Worm (Caenorhabditis elegans): Measurements from ENCODE around the gene F59B2.9.
A peak's percentile ranks its signal among the peaks of the same experiment; 100 is the strongest.

Gene F59B2.9

ce11 chrIII:8984412-8984811 lies 27.8 kb downstream of the F59B2.9 start:
- TF ChIP-seq pat-9 (tag; optimal IDR thresholded peaks at IDR 0.05) (no peak), elt-2 (tag; optimal IDR thresholded peaks at IDR 0.05) (peak; percentile 47)

ce11 chrIII:8983811-8984210 lies 28.4 kb downstream of the F59B2.9 start:
- TF ChIP-seq ceh-30 (tag; optimal IDR thresholded peaks at IDR 0.05) (no peak), sox-2 (GFP tag; IDR thresholded peaks at IDR 0.05) (no peak), hlh-13 (GFP tag; optimal IDR thresholded peaks at IDR 0.05) (no peak), F13H6.1 (tag; optimal IDR thresholded peaks at IDR 0.05) (no peak), odd-2 (tag; optimal IDR thresholded peaks at IDR 0.05) (no peak), hlh-8 (tag; optimal IDR thresholded peaks at IDR 0.05) (no peak), sdc-2 (tag; optimal IDR thresholded peaks at IDR 0.05) (no peak), che-1 (tag; optimal IDR thresholded peaks at IDR 0.05) (no peak)

- TF ChIP-seq Y22D7AL.16 (tag; optimal IDR thresholded peaks at IDR 0.05) (no peak), ahr-1 (tag; optimal IDR thresholded peaks at IDR 0.05) (no peak), pag-3 (tag; optimal IDR thresholded peaks at IDR 0.05; ENCODE audit: borderline replicate concordance) (no peak)
Measured at ce11 chrIII:8983135-8983534, 29.1 kb downstream of the F59B2.9 start.

- TF ChIP-seq unc-42 (tag; optimal IDR thresholded peaks at IDR 0.05) (peak; percentile 97), unc-55 (GFP tag; optimal IDR thresholded peaks at IDR 0.05) (no peak), unc-3 (GFP tag; conservative IDR thresholded peaks at IDR 0.05) (no peak), unc-3 (tag; optimal IDR thresholded peaks at IDR 0.05) (no peak), hlh-15 (tag; optimal IDR thresholded peaks at IDR 0.05) (no peak), elt-4 (tag; optimal IDR thresholded peaks at IDR 0.05) (no peak), madf-2 (tag; optimal IDR thresholded peaks at IDR 0.05) (no peak), F13H6.1 (tag; optimal IDR thresholded peaks at IDR 0.05) (no peak), odd-2 (tag; optimal IDR thresholded peaks at IDR 0.05) (no peak), pqm-1 (tag; optimal IDR thresholded peaks at IDR 0.05) (no peak), dmd-4 (tag; optimal IDR thresholded peaks at IDR 0.05; ENCODE audit: borderline replicate concordance) (no peak), ceh-31 (tag; optimal IDR thresholded peaks at IDR 0.05) (peak; percentile 61), K02D7.2 (tag; optimal IDR thresholded peaks at IDR 0.05) (no peak), ceh-34 (tag; optimal IDR thresholded peaks at IDR 0.05) (peak; percentile 75), npax-4 (tag; optimal IDR thresholded peaks at IDR 0.05) (no peak), ama-1 (optimal IDR thresholded peaks at IDR 0.05) (no peak), nhr-232 (tag; optimal IDR thresholded peaks at IDR 0.05) (no peak), K09A11.1 (tag; optimal IDR thresholded peaks at IDR 0.05; ENCODE audit: insufficient read depth) (no peak), T23F11.4 (GFP tag; optimal IDR thresholded peaks at IDR 0.05) (no peak), ceh-45 (GFP tag; IDR thresholded peaks at IDR 0.05) (no peak), unc-86 (tag; optimal IDR thresholded peaks at IDR 0.05) (no peak), ceh-19 (GFP tag; optimal IDR thresholded peaks at IDR 0.05) (peak; percentile 12), ref-2 (tag; optimal IDR thresholded peaks at IDR 0.05) (no peak), elt-2 (tag; optimal IDR thresholded peaks at IDR 0.05) (no peak), tbx-2 (tag; optimal IDR thresholded peaks at IDR 0.05) (peak; percentile 17), ceh-30 (tag; optimal IDR thresholded peaks at IDR 0.05) (no peak), syd-9 (tag; optimal IDR thresholded peaks at IDR 0.05) (no peak), ceh-24 (tag; optimal IDR thresholded peaks at IDR 0.05) (no peak), Y22D7AL.16 (tag; optimal IDR thresholded peaks at IDR 0.05) (no peak), mec-3 (tag; optimal IDR thresholded peaks at IDR 0.05; ENCODE audit: borderline replicate concordance) (no peak), pax-1 (tag; optimal IDR thresholded peaks at IDR 0.05) (no peak), ceh-14 (tag; optimal IDR thresholded peaks at IDR 0.05) (peak; percentile 1), sdc-2 (tag; optimal IDR thresholded peaks at IDR 0.05) (no peak), ztf-16 (tag; optimal IDR thresholded peaks at IDR 0.05) (no peak), pat-9 (tag; optimal IDR thresholded peaks at IDR 0.05) (no peak), ceh-2 (tag; optimal IDR thresholded peaks at IDR 0.05) (no peak), ceh-48 (tag; optimal IDR thresholded peaks at IDR 0.05) (no peak), C38D4.7 (GFP tag; optimal IDR thresholded peaks at IDR 0.05) (no peak), ets-4 (tag; optimal IDR thresholded peaks at IDR 0.05) (no peak), sox-2 (GFP tag; IDR thresholded peaks at IDR 0.05) (no peak), fkh-6 (tag; optimal IDR thresholded peaks at IDR 0.05) (no peak), fkh-10 (GFP tag; optimal IDR thresholded peaks at IDR 0.05) (no peak)
Measured at ce11 chrIII:8981847-8982479, 30.2 kb downstream of the F59B2.9 start, which contains the start of gene pde-2. Gene pde-2, minus strand, starts transcription at chrIII:8981897.
